Fruit fly (Drosophila melanogaster): Measurements from ENCODE around the gene Hel89B.

The Hel89B gene

dm6 chr3R:15965169-15965568 is 7.9 kb upstream of the Hel89B start, which contains the start of the genes CG32856 and Rbf2 (continued):
- TF ChIP-seq Trl (optimal IDR thresholded peaks at IDR 0.05) (no peak), Trl (GFP tag; optimal IDR thresholded peaks at IDR 0.05) (peak; percentile 54), ac (GFP tag; optimal IDR thresholded peaks at IDR 0.05) (no peak), zen2 (GFP tag; IDR thresholded peaks at IDR 0.05; ENCODE audit: partially characterized antibody) (peak; percentile 82), Ptx1 (GFP tag; IDR thresholded peaks at IDR 0.05) (no peak; the same call in 1 of the 2 replicates), CG16813 (GFP tag; IDR thresholded peaks at IDR 0.05; ENCODE audit: partially characterized antibody) (peak; percentile 79), wek (GFP tag; optimal IDR thresholded peaks at IDR 0.05) (peak; percentile 69), Kr (GFP tag; optimal IDR thresholded peaks at IDR 0.05) (peak; percentile 27), CG5953 (GFP tag; IDR thresholded peaks at IDR 0.05) (peak; percentile 14; the same call in 1 of the 2 replicates), BEAF-32 (GFP tag; optimal IDR thresholded peaks at IDR 0.05) (peak; percentile 79), CG15011 (GFP tag; optimal IDR thresholded peaks at IDR 0.05) (no peak), CG13894 (tag; optimal IDR thresholded peaks at IDR 0.05) (peak; percentile 82), CG13287 (GFP tag; IDR thresholded peaks at IDR 0.05; ENCODE audit: partially characterized antibody) (peak; percentile 84), gfzf (GFP tag; optimal IDR thresholded peaks at IDR 0.05) (peak; percentile 28), Awh (GFP tag; IDR thresholded peaks at IDR 0.05) (no peak), Stat92E (GFP tag; optimal IDR thresholded peaks at IDR 0.05) (peak in 1 of 3 experiments; percentile 0), CG8765 (GFP tag; IDR thresholded peaks at IDR 0.05) (no peak), Jarid2 (GFP tag; optimal IDR thresholded peaks at IDR 0.05) (no peak), oc (tag; optimal IDR thresholded peaks at IDR 0.05) (no peak), CG32532 (GFP tag; IDR thresholded peaks at IDR 0.05) (no peak), tll (GFP tag; optimal IDR thresholded peaks at IDR 0.05) (peak in 1 of 2 experiments; percentile 14), Usf (GFP tag; optimal IDR thresholded peaks at IDR 0.05) (peak; percentile 51), CG9727 (GFP tag; optimal IDR thresholded peaks at IDR 0.05) (no peak), CG15479 (GFP tag; optimal IDR thresholded peaks at IDR 0.05) (peak; percentile 13), Opbp (GFP tag; IDR thresholded peaks at IDR 0.05; ENCODE audit: partially characterized antibody) (peak; percentile 86; the same call in 2 of the 3 replicates), onecut (GFP tag; IDR thresholded peaks at IDR 0.05) (no peak), CoRest (tag; optimal IDR thresholded peaks at IDR 0.05) (peak; percentile 93), klu (GFP tag; IDR thresholded peaks at IDR 0.05) (no peak), dimm (GFP tag; IDR thresholded peaks at IDR 0.05) (no peak), CG13296 (GFP tag; optimal IDR thresholded peaks at IDR 0.05) (peak; percentile 76), CG15514 (GFP tag; optimal IDR thresholded peaks at IDR 0.05) (peak; percentile 59), mam (GFP tag; optimal IDR thresholded peaks at IDR 0.05) (peak; percentile 89), stc (GFP tag; IDR thresholded peaks at IDR 0.05) (no peak), peb (GFP tag; IDR thresholded peaks at IDR 0.05) (no peak), CG17568 (GFP tag; optimal IDR thresholded peaks at IDR 0.05) (no peak), CG6254 (GFP tag; optimal IDR thresholded peaks at IDR 0.05) (peak; percentile 20), mld (GFP tag; IDR thresholded peaks at IDR 0.05; ENCODE audit: partially characterized antibody) (peak; percentile 87), Six4 (GFP tag; optimal IDR thresholded peaks at IDR 0.05) (peak; percentile 48), CG4617 (GFP tag; optimal IDR thresholded peaks at IDR 0.05; ENCODE audit: borderline replicate concordance) (peak; percentile 86), lmd (GFP tag; IDR thresholded peaks at IDR 0.05) (no peak; the same call in 1 of the 2 replicates), CG12104 (GFP tag; optimal IDR thresholded peaks at IDR 0.05) (no peak), btn (GFP tag; optimal IDR thresholded peaks at IDR 0.05) (no peak), Hr3 (GFP tag; optimal IDR thresholded peaks at IDR 0.05) (peak; percentile 80), Hey (tag; optimal IDR thresholded peaks at IDR 0.05) (no peak), sim (GFP tag; IDR thresholded peaks at IDR 0.05) (no peak), CG2889 (GFP tag; IDR thresholded peaks at IDR 0.05) (peak; percentile 72; the same call in 1 of the 3 replicates), D19B (GFP tag; optimal IDR thresholded peaks at IDR 0.05) (no peak), CG15269 (tag; optimal IDR thresholded peaks at IDR 0.05) (peak; percentile 90), CG6854 (GFP tag; optimal IDR thresholded peaks at IDR 0.05) (no peak), Sry-δ (GFP tag; optimal IDR thresholded peaks at IDR 0.05) (peak; percentile 75)
